Fruit fly (Drosophila melanogaster) S2 (cell line): ENCODE measurements around the gene Nlg3.

Source experiments
- CG8478 ChIP-seq: fragments of >200 bp; optimal IDR thresholded peaks from 2 replicates; lab custom pipeline; 2018
- CTCF ChIP-seq, 2 experiments: fragments of >200 bp; optimal IDR thresholded peaks; 2 replicates each; lab custom pipeline; 2018

Gene Nlg3

dm6 chr3R:7639381-7639780 is at the start of gene Nlg3:
Nlg3 (minus strand) TSS chr3R:7639434.
- TF ChIP-seq CG8478 (lab: Kevin White, UChicago): no peak
- TF ChIP-seq CTCF (optimal IDR thresholded peaks at IDR 0.05; lab: Kevin White, UChicago): peak; percentile 5 to 8

DNA sequence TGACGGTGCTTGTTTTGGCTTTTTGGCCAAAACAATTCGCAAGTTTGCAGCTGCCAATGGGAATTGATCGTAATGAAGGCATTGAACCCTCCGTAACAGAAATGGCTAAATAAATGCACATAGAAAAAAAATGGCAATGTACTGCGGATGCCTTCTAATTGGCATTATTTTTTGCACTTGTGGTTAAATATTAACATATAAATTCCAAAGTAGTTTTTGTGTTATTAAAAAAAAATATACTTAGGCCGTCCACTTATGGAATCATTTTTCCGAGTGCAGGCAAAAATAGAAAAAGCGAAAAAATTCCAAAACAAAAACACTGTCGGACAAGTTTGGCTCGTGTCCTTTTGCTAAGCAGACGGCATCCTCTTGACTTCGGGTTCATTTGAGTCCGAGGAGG is 47.6 kb upstream of the Nlg3 start:
- TF ChIP-seq CG8478 (lab: Kevin White, UChicago): no peak
- TF ChIP-seq CTCF (optimal IDR thresholded peaks at IDR 0.05; lab: Kevin White, UChicago): no peak

DNA sequence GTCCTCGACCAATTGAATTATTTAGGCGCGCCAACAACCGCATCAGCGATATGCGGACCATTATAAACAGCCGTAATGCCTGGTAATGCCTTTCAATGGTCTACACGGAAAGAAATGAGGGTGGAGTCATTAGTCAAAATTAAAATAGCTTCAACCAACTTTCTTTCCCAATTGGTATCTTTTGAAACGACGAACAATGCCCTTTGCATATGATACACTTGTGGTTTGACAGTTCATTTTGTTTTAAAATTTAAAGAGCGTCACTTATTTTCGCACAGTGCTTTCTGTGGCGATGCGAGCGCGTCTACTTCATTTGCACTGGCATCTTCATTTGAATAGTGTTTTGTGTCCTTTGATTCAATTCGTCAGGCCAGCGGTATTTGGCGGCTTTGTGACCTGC is 28.6 kb upstream of the Nlg3 start:
- TF ChIP-seq CTCF (optimal IDR thresholded peaks at IDR 0.05; lab: Kevin White, UChicago): no peak
- TF ChIP-seq CG8478 (lab: Kevin White, UChicago): no peak

DNA sequence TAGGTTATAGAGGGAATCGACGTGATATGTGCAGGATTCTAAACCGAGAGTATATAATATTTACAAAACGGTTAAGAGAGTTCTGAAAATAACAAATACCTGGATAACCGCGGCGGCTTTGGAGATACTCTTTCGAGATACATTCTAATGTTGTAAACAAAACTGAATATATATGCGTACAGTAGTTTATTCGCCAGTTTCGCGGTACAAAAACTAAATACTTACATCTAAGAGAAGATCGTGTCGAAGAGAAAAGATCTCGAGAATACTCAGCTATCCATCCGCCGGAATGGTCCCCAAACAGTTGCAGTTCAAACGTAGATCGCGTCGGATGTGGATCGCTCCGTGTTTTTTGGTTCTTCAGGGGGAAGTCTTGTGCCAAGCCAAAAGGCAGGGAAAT is 18.7 kb upstream of the Nlg3 start, which contains the start of gene Nlg1:
Nlg1 (plus strand) TSS at position 301 of the 400 bp plus-strand sequence.
- TF ChIP-seq CTCF (optimal IDR thresholded peaks at IDR 0.05; lab: Kevin White, UChicago): no peak
- TF ChIP-seq CG8478 (lab: Kevin White, UChicago): no peak

DNA sequence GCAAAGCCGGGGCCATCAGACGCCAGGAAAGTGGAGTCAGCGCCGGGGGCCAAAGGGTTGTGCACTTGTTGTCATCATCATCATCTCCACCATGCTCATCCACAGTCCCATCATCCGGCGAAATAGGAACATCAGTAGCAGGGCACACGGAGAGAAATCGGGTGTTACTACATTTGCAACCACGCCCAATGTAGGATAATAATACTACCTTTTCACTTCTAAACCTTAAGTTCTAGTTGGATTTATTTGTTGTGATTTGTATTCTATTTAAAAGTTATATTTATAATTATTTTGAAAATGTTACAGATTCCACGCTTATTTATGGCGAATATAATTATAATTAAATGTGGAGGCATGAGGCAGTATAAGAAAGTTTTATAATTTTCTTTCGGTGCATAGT is 11.7 kb upstream of the Nlg3 start:
- TF ChIP-seq CTCF (optimal IDR thresholded peaks at IDR 0.05; lab: Kevin White, UChicago) (no peak), CG8478 (lab: Kevin White, UChicago) (no peak)

DNA sequence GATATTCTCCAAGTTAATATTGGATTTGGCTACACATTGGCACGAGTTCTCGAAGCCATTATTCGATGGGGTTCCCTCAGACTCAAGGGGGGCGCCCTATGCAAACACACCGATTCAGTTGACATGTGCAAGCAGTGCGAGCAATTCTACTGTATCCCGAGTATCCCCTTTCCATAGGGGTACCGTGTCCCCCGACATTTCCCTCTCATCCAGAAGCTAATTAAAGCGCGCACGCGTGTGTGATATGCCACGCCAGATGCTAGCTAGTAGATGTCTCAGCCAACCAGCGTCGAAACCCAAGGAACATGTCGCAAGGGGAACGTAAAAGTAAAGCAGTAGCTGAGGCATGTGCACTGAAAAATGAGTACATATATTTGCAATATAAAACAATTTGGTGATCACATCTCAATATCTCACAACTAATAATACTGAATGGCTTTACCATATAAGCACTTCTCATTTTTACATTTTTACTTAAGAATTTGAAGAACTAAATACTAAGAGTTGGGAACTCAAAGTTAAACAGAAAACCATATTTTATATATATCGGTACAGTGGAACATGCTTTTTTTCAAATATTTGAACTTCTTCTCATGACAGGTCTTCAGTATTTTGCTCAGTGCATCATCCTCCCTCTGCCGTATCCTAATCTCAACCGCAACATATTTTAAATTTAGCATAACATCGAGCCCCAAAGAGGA is 6.8 kb upstream of the Nlg3 start:
- TF ChIP-seq CTCF (optimal IDR thresholded peaks at IDR 0.05; lab: Kevin White, UChicago) (no peak), CG8478 (lab: Kevin White, UChicago) (no peak)

DNA sequence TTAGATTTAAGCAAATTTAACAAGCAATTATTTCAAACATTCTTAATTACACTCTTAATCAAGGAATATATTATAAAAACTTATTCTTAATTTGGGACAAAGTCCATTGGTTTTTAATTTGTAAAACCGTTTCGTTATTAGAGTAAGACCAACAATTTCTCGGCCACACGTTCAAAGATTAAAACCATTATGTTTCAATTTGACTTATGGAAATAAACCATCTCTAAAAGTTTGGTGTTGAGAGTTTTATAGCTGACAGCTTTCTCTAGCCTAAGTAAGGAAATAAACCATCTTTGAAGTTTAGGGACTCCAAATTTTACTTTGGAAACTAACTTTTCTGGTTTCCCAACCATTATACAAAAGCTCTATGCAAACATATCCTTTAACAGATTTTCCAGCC is 5.1 kb upstream of the Nlg3 start:
- no peak for TF ChIP-seq CTCF (optimal IDR thresholded peaks at IDR 0.05; lab: Kevin White, UChicago)
- no peak for TF ChIP-seq CG8478 (lab: Kevin White, UChicago)

dm6 chr3R:7643525-7643924 is 4.3 kb upstream of the Nlg3 start:
- no peak for TF ChIP-seq CTCF (optimal IDR thresholded peaks at IDR 0.05; lab: Kevin White, UChicago)
- no peak for TF ChIP-seq CG8478 (lab: Kevin White, UChicago)

DNA sequence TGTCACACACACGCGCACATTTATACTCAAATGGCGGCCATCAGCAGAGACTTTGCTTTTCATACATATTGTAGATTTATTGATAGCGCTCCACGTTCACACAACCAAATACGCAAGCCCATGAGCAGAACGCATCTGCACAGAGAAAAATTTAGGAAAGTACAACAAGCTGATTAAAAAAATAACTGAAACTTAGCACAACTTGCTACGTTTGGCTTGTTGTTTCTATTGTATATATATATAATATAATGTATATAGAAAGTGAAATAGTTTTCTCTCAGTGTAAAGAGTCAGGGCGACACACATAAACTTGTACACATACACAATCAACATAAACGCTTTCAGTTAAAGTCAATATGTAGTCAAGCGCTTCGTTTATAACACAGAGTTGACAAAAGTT is 48.0 kb downstream of the Nlg3 start:
- TF ChIP-seq CTCF (optimal IDR thresholded peaks at IDR 0.05; lab: Kevin White, UChicago) (no peak), CG8478 (lab: Kevin White, UChicago) (no peak)

DNA sequence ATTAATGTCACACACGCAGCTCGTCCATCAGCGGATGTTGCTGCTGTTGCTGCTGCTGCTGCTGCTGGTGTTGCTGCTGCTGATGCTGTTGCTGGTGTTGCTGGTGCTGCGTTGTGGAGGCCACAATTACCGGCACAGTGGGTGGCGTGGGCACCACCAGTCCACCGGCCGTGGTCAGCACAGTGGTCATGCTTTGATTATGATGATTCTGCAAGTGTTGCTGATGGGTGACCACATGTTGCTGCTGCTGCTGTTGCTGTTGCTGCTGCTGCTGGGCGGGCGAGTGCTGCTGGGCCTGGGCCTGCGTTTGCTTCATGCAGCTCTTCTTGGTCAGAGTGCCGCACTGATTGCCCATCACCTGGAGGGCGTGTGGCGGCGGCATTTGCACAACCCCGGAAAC is 67.0 kb downstream of the Nlg3 start:
- TF ChIP-seq CTCF (optimal IDR thresholded peaks at IDR 0.05; lab: Kevin White, UChicago) (no peak), CG8478 (lab: Kevin White, UChicago) (no peak)

DNA sequence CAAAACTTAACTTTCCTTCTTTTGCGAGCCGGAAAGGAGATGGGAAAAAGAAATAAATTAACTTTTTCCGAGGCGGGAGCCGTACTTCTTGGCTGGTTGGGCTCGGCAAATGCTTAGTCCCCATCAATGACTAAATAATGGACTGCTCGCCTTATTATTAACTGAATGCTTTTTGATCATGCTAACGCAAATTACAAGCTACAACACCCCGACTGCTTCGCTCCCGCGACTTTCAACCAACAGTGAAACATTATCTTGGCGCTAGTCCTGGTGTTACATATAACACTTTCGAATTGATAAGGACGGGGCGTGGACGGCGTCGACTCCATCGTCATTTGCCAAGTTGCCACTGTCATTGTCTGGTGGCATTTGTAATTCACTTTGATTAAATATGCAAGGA is 87.5 kb downstream of the Nlg3 start, which contains the start of gene CG45545:
CG45545 (plus strand) TSS at position 301 of the 400 bp plus-strand sequence.
- TF ChIP-seq CTCF (optimal IDR thresholded peaks at IDR 0.05; lab: Kevin White, UChicago) (no peak), CG8478 (lab: Kevin White, UChicago) (no peak)

- TF ChIP-seq CG8478 (lab: Kevin White, UChicago) (no peak), CTCF (optimal IDR thresholded peaks at IDR 0.05; lab: Kevin White, UChicago) (no peak)
These were observed 90.2 kb downstream of the Nlg3 start, which contains the start of gene alpha-Est1 for dm6 chr3R:7548808-7549744. alpha-Est1 (minus strand) TSS chr3R:7549124.

DNA sequence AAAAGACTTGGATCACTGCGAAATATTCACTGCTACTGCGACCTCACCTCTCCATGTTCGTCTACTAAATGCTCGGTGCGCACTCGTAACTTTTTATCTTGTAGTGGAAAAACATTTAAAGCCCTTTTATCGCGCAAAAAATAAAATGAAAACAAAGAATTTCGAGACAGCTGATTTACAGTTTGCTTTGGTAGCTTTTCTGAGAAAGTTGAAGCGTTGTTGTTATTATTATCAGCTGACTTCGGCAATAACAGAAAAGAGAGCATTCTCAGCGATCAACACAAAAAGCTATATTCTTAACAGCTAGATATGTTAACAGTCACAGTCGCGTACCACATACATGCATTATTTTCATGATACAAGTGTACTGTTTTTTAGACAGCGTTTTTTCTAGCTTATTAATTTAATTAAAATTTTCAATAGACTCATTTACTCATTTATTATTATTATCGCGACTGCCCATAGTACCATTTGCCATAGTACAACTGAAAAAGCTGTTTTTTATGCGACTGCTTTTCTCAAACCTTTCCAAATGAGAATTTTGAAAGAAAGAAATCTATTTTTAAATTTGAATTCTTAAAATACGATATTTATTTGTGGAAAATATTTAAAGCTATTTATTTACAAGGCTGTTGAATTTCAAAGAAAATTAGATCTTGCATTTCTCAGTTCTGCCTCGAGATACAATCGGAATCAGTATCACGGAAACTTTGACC is 97.9 kb downstream of the Nlg3 start, which contains the start of the genes alpha-Est3 and alpha-Est2:
alpha-Est3 (minus strand) TSS at position 487 of the 716 bp plus-strand sequence.
alpha-Est2 (plus strand) TSS at position 666 of the 716 bp plus-strand sequence.
- TF ChIP-seq CG8478 (lab: Kevin White, UChicago) (no peak), CTCF (optimal IDR thresholded peaks at IDR 0.05; lab: Kevin White, UChicago) (no peak)

dm6 chr3R:7538435-7538834 is 100.8 kb downstream of the Nlg3 start, which contains the start of gene alpha-Est4:
alpha-Est4 (minus strand) TSS chr3R:7538615.
- TF ChIP-seq CG8478 (lab: Kevin White, UChicago): no peak
- TF ChIP-seq CTCF (optimal IDR thresholded peaks at IDR 0.05; lab: Kevin White, UChicago): no peak
